Fruit fly (Drosophila melanogaster) whole organism, prepupa: ENCODE results near the gene CG32599.

Experiments
- CG10631 ChIP-seq: fragments of 200-800 bp; sonication (Bioruptor generic); optimal IDR thresholded peaks from 2 replicates; lab custom pipeline; 2016; ENCODE audit warnings: missing biosample characterization, missing genetic modification characterization
- CG10669 ChIP-seq: fragments of 200-800 bp; sonication (Bioruptor generic); optimal IDR thresholded peaks from 3 replicates; lab custom pipeline; 2018; ENCODE audit warnings: missing biosample characterization, mild to moderate bottlenecking, missing genetic modification characterization, moderate library complexity
- CG11294 ChIP-seq: fragments of 200-800 bp; sonication (Bioruptor generic); IDR thresholded peaks from 2 replicates; pipeline ENCODE4 v1.3.6; 2022; ENCODE audit warnings: missing biosample characterization, missing genetic modification characterization
- CG11762 ChIP-seq: fragments of 200-800 bp; sonication (Bioruptor generic); optimal IDR thresholded peaks from 3 replicates; lab custom pipeline; 2016; ENCODE audit warnings: missing biosample characterization, missing genetic modification characterization; ENCODE audit not compliant: insufficient read depth
- CG15336 ChIP-seq: fragments of 200-800 bp; sonication (Bioruptor generic); IDR thresholded peaks from 2 replicates; pipeline ENCODE4 v1.3.6; 2022; ENCODE audit warnings: missing biosample characterization, missing genetic modification characterization
- CG1621 ChIP-seq: fragments of 200-800 bp; sonication (Bioruptor generic); optimal IDR thresholded peaks from 3 replicates; lab custom pipeline; 2018; ENCODE audit warnings: missing biosample characterization, mild to moderate bottlenecking, missing genetic modification characterization
- CG3032 ChIP-seq: fragments of 200-800 bp; optimal IDR thresholded peaks from 2 replicates; lab custom pipeline; 2019; ENCODE audit warnings: missing biosample characterization, mild to moderate bottlenecking, missing genetic modification characterization, moderate library complexity
- CG31627 ChIP-seq: fragments of 200-800 bp; sonication (Bioruptor generic); optimal IDR thresholded peaks from 3 replicates; lab custom pipeline; 2016; ENCODE audit warnings: missing biosample characterization, missing genetic modification characterization
- CG34406 ChIP-seq: fragments of 200-800 bp; sonication (Bioruptor generic); optimal IDR thresholded peaks from 3 replicates; lab custom pipeline; 2016; ENCODE audit warnings: missing biosample characterization, missing genetic modification characterization
- CG3919 ChIP-seq: fragments of 200-800 bp; sonication (Bioruptor generic); optimal IDR thresholded peaks from 3 replicates; lab custom pipeline; 2016; ENCODE audit warnings: missing biosample characterization, missing genetic modification characterization
- CG4318 ChIP-seq: fragments of 200-800 bp; sonication (Bioruptor generic); optimal IDR thresholded peaks from 3 replicates; lab custom pipeline; 2017; ENCODE audit warnings: missing biosample characterization, mild to moderate bottlenecking, missing genetic modification characterization
- CG6854 ChIP-seq: fragments of 200-800 bp; sonication (Bioruptor generic); optimal IDR thresholded peaks from 2 replicates; lab custom pipeline; 2017; ENCODE audit warnings: missing biosample characterization, mild to moderate bottlenecking, missing genetic modification characterization
- CG7368 ChIP-seq: fragments of 200-800 bp; sonication (Bioruptor generic); optimal IDR thresholded peaks from 3 replicates; lab custom pipeline; 2016; ENCODE audit warnings: missing biosample characterization, missing genetic modification characterization
- CG8119 ChIP-seq: fragments of 200-800 bp; sonication (Bioruptor generic); IDR thresholded peaks from 3 replicates; pipeline ENCODE4 v1.3.6; 2022; ENCODE audit warnings: missing biosample characterization, missing genetic modification characterization
- CG8319 ChIP-seq: fragments of 200-800 bp; sonication (Bioruptor generic); optimal IDR thresholded peaks from 3 replicates; lab custom pipeline; 2016; ENCODE audit warnings: missing biosample characterization, missing genetic modification characterization
- CG9139 ChIP-seq: fragments of 200-800 bp; sonication (Bioruptor generic); optimal IDR thresholded peaks from 3 replicates; lab custom pipeline; 2017; ENCODE audit warnings: missing biosample characterization, mild to moderate bottlenecking, missing genetic modification characterization
- Eip78C ChIP-seq: fragments of 200-800 bp; sonication (Bioruptor generic); peaks from one replicate; lab custom pipeline; 2016; ENCODE audit warnings: missing biosample characterization, missing genetic modification characterization
- Ets21C ChIP-seq: fragments of 200-800 bp; sonication (Bioruptor generic); optimal IDR thresholded peaks from 3 replicates; lab custom pipeline; 2016; ENCODE audit warnings: missing biosample characterization, missing genetic modification characterization
- Gug ChIP-seq: fragments of 200-800 bp; sonication (Bioruptor generic); IDR thresholded peaks from 2 replicates; pipeline ENCODE4 v1.3.6; 2022; ENCODE audit warnings: missing biosample characterization, missing genetic modification characterization
- Hr38 ChIP-seq: sonication (Bioruptor generic); optimal IDR thresholded peaks from 2 replicates; lab custom pipeline; 2016; ENCODE audit warnings: missing biosample characterization, missing genetic modification characterization
- Lpt ChIP-seq: fragments of 200-800 bp; sonication (Bioruptor generic); optimal IDR thresholded peaks from 3 replicates; lab custom pipeline; 2016; ENCODE audit warnings: missing biosample characterization, missing genetic modification characterization
- OdsH ChIP-seq: fragments of 200-800 bp; sonication (Bioruptor generic); optimal IDR thresholded peaks from 3 replicates; lab custom pipeline; 2016; ENCODE audit warnings: missing biosample characterization, missing genetic modification characterization
- Smox ChIP-seq: fragments of 200-800 bp; sonication (Bioruptor generic); optimal IDR thresholded peaks from 3 replicates; lab custom pipeline; 2016; ENCODE audit warnings: missing biosample characterization, missing genetic modification characterization
- Sox102F ChIP-seq: fragments of 200-800 bp; sonication (Bioruptor generic); optimal IDR thresholded peaks from 2 replicates; lab custom pipeline; 2016; ENCODE audit warnings: missing biosample characterization, mild to moderate bottlenecking, missing genetic modification characterization
- Sox15 ChIP-seq: fragments of 200-800 bp; sonication (Bioruptor generic); optimal IDR thresholded peaks from 3 replicates; lab custom pipeline; 2016; ENCODE audit warnings: missing biosample characterization, missing genetic modification characterization
- esn ChIP-seq: fragments of 200-800 bp; sonication (Bioruptor generic); optimal IDR thresholded peaks from 2 replicates; lab custom pipeline; 2016; ENCODE audit warnings: missing biosample characterization, mild to moderate bottlenecking, missing genetic modification characterization, moderate library complexity
- fd59A ChIP-seq: fragments of 200-800 bp; sonication (Bioruptor generic); optimal IDR thresholded peaks from 2 replicates; lab custom pipeline; 2017; ENCODE audit warnings: missing biosample characterization, mild to moderate bottlenecking, missing genetic modification characterization, missing genetic modification reagents
- fkh ChIP-seq: fragments of 200-800 bp; sonication (Bioruptor generic); optimal IDR thresholded peaks from 3 replicates; lab custom pipeline; 2017; ENCODE audit warnings: missing biosample characterization, mild to moderate bottlenecking, missing genetic modification characterization, moderate library complexity
- pdm3 ChIP-seq: fragments of 200-800 bp; sonication (Bioruptor generic); optimal IDR thresholded peaks from 3 replicates; lab custom pipeline; 2016; ENCODE audit warnings: missing biosample characterization, missing genetic modification characterization
- salr ChIP-seq, 2 experiments: fragments of 200-800 bp; sonication (Bioruptor generic); optimal IDR thresholded peaks; 3 replicates each; lab custom pipeline; 2016 to 2018; ENCODE audit warnings: missing biosample characterization in 2 of 2, missing genetic modification characterization in 2 of 2, mild to moderate bottlenecking in 1 of 2
- spab ChIP-seq: fragments of 200-800 bp; sonication (Bioruptor generic); optimal IDR thresholded peaks from 2 replicates; lab custom pipeline; 2017; ENCODE audit warnings: missing biosample characterization, mild to moderate bottlenecking, missing genetic modification characterization, missing genetic modification reagents
- ss ChIP-seq, 2 experiments: fragments of 200-800 bp; sonication (Bioruptor generic); optimal IDR thresholded peaks; 2 replicates in 1 of 2; 3 replicates in 1 of 2; lab custom pipeline; 2017 to 2018; ENCODE audit warnings: mild to moderate bottlenecking in 2 of 2, missing biosample characterization in 2 of 2, missing genetic modification characterization in 2 of 2, moderate library complexity in 1 of 2
- svp ChIP-seq: fragments of 200-800 bp; sonication (Bioruptor generic); peaks from one replicate; lab custom pipeline; 2016; ENCODE audit warnings: missing biosample characterization, missing genetic modification characterization
- topi ChIP-seq: fragments of 200-800 bp; sonication (Bioruptor generic); optimal IDR thresholded peaks from 3 replicates; lab custom pipeline; 2016; ENCODE audit warnings: missing biosample characterization, missing genetic modification characterization
- vri ChIP-seq: fragments of 200-800 bp; sonication (Bioruptor generic); optimal IDR thresholded peaks from 3 replicates; lab custom pipeline; 2016; ENCODE audit warnings: missing biosample characterization, mild to moderate bottlenecking, missing genetic modification characterization

CG32599 gene

DNA sequence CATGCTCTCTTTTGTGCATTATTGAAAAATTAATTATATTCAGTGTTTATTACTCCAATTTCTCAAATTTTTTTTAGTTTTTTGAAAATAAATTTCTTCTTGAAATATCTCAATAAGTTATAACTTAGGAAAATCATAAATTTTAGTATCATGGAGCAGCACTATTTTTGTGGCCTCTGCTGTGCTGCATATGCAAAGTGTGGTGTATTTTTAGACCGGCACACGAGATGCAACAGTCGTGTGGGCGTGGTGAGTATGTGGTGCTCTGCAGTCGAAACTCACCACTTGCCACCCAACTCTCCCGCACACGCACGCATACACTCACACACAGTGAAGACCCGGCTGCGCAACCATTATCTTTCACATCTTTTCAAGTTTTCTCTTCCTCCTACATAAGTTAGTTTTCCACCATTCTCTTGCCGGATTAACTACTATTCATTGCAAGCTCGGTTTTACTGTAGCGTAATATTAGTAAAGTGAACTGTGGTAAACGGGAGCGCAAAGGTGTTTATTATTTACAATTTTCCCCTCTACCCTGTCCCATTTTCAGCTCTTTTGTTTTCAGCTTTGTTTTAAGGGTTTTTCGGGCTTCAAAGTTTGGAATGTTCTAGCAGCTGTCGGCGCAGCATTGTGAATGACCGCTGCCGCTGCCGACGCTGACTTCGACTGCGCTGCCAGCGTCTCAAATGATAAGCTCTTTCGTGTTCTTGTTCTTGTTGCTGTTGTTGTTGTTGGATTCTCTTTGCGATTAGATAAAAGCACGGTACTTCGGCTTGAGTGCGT lies 34.9 kb upstream of the CG32599 start (continued):
- TF ChIP-seq CG31627 (GFP tag; lab: Kevin White, UChicago) (peak; percentile 54), ss (GFP tag; optimal IDR thresholded peaks at IDR 0.05; lab: Kevin White, UChicago) (peak; percentile 62 to 72), CG8119 (GFP tag; lab: Robert Waterston, UW) (peak; percentile 82), Ets21C (GFP tag; lab: Kevin White, UChicago) (no peak), CG11294 (GFP tag; lab: Robert Waterston, UW) (peak; percentile 18; the same call in 1 of the 2 replicates), CG6854 (GFP tag; lab: Kevin White, UChicago) (peak; percentile 62), CG34406 (GFP tag; lab: Kevin White, UChicago) (peak; percentile 73), CG15336 (peak; percentile 83), CG3032 (peak; percentile 75), CG3919 (GFP tag; lab: Kevin White, UChicago) (peak; percentile 77)

DNA sequence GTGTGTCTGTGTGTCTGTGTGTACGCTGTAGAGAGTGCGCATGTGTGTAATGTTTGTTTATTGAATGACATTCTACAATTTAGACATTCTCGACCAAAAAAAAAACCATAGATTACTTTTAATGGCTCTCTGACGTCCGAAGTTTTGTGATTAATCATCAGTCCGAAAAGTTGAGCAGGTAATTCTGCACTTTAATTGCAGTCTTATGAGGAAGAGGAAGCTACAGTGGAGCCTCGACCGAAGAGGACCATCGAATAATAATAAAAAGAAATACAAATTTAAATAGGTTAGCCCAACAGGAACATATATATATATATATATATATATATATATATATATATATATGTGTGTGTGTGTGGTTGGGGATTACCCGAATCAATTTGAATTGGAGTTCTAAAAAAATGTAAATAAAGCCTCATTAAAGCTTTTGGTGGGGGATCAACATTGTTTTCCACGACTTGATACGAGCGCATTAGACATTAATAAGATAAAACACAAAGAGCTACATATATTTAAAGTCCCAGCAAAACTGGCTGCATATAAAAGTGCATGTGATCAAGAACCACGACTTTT lies 34.2 kb upstream of the CG32599 start:
- no peak for TF ChIP-seq CG8319 (GFP tag; lab: Kevin White, UChicago)
- no peak for TF ChIP-seq CG6854 (GFP tag; lab: Kevin White, UChicago)
- TF ChIP-seq spab (GFP tag; lab: Kevin White, UChicago) = no peak
- no peak for TF ChIP-seq esn (GFP tag; lab: Kevin White, UChicago)
- TF ChIP-seq vri (GFP tag; lab: Kevin White, UChicago) = peak; percentile 11
- TF ChIP-seq CG34406 (GFP tag; lab: Kevin White, UChicago) = peak; percentile 1
- TF ChIP-seq CG11294 (GFP tag; lab: Robert Waterston, UW) = no peak
- peak; percentile 11 for TF ChIP-seq Sox102F (GFP tag; lab: Kevin White, UChicago)
- no peak for TF ChIP-seq CG10669
- no peak for TF ChIP-seq Hr38 (GFP tag; lab: Kevin White, UChicago)
- TF ChIP-seq Sox15 (GFP tag; lab: Kevin White, UChicago) = no peak
- TF ChIP-seq CG9139 (GFP tag; lab: Kevin White, UChicago) = no peak
- no peak for TF ChIP-seq Lpt (GFP tag; lab: Kevin White, UChicago)
- no peak for TF ChIP-seq salr (GFP tag; optimal IDR thresholded peaks at IDR 0.05; lab: Kevin White, UChicago)
- TF ChIP-seq CG31627 (GFP tag; lab: Kevin White, UChicago) = peak; percentile 21
- peak; percentile 31 for TF ChIP-seq Eip78C (GFP tag; lab: Kevin White, UChicago)
- TF ChIP-seq svp (GFP tag; lab: Kevin White, UChicago) = peak; percentile 58
- no peak for TF ChIP-seq fd59A
- no peak for TF ChIP-seq CG10631
- no peak for TF ChIP-seq pdm3 (GFP tag; lab: Kevin White, UChicago)
- no peak for TF ChIP-seq CG4318 (GFP tag; lab: Kevin White, UChicago)
- TF ChIP-seq fkh (GFP tag; lab: Kevin White, UChicago) = peak; percentile 48
- no peak for TF ChIP-seq CG7368 (GFP tag; lab: Kevin White, UChicago)
- TF ChIP-seq Smox (GFP tag; lab: Kevin White, UChicago) = peak; percentile 6
- no peak for TF ChIP-seq OdsH
- no peak for TF ChIP-seq CG1621 (tag; lab: Kevin White, UChicago)
- no peak for TF ChIP-seq CG11762 (GFP tag; lab: Kevin White, UChicago)
- TF ChIP-seq Gug (GFP tag; lab: Robert Waterston, UW) = no peak
- TF ChIP-seq topi (GFP tag; lab: Kevin White, UChicago) = peak; percentile 26
